Fruit fly (Drosophila melanogaster) whole organism, wandering third instar larva: ENCODE measurements around the gene Alp10.
A peak's percentile ranks its signal among the peaks of the same experiment; 100 is the strongest.

ENCODE experiments used
- Dfd ChIP-seq: fragments of >200 bp; optimal IDR thresholded peaks from 2 replicates; lab custom pipeline; 2017; ENCODE audit warnings: missing biosample characterization, missing genetic modification characterization
- Hnf4 ChIP-seq: fragments of 200-800 bp; sonication (Bioruptor generic); optimal IDR thresholded peaks from 2 replicates; lab custom pipeline; 2016; ENCODE audit warnings: missing biosample characterization, mild to moderate bottlenecking, missing genetic modification characterization
- Hr78 ChIP-seq: fragments of >200 bp; optimal IDR thresholded peaks from 2 replicates; lab custom pipeline; 2017; ENCODE audit warnings: missing biosample characterization, missing genetic modification characterization
- Myc ChIP-seq: fragments of >200 bp; optimal IDR thresholded peaks from 2 replicates; lab custom pipeline; 2017
- br ChIP-seq: fragments of 200-800 bp; sonication (Bioruptor generic); optimal IDR thresholded peaks from 2 replicates; lab custom pipeline; 2016; ENCODE audit warnings: missing biosample characterization, missing genetic modification characterization
- brk ChIP-seq: fragments of 200-800 bp; sonication (Bioruptor generic); optimal IDR thresholded peaks from 2 replicates; lab custom pipeline; 2016; ENCODE audit warnings: missing biosample characterization, mild to moderate bottlenecking, missing genetic modification characterization
- dmrt93B ChIP-seq: fragments of 200-800 bp; sonication (Bioruptor generic); optimal IDR thresholded peaks from 2 replicates; lab custom pipeline; 2018; ENCODE audit warnings: missing biosample characterization, mild to moderate bottlenecking, missing genetic modification characterization
- fru ChIP-seq: fragments of 200-800 bp; sonication (Bioruptor generic); optimal IDR thresholded peaks from 3 replicates; lab custom pipeline; 2016; ENCODE audit warnings: missing biosample characterization, mild to moderate bottlenecking, missing genetic modification characterization
- h ChIP-seq: fragments of 200-800 bp; sonication (Bioruptor generic); optimal IDR thresholded peaks from 3 replicates; lab custom pipeline; 2016; ENCODE audit warnings: missing biosample characterization, mild to moderate bottlenecking, missing genetic modification characterization
- pan ChIP-seq: fragments of >200 bp; optimal IDR thresholded peaks from 2 replicates; lab custom pipeline; 2017
- psq ChIP-seq: fragments of 200-800 bp; sonication (Bioruptor generic); optimal IDR thresholded peaks from 3 replicates; lab custom pipeline; 2017; ENCODE audit warnings: missing biosample characterization, mild to moderate bottlenecking, missing genetic modification characterization, moderate library complexity
- sv ChIP-seq: fragments of 200-800 bp; sonication (Bioruptor generic); optimal IDR thresholded peaks from 3 replicates; lab custom pipeline; 2016; ENCODE audit warnings: missing biosample characterization, missing genetic modification characterization
- usp ChIP-seq: fragments of >200 bp; optimal IDR thresholded peaks from 2 replicates; lab custom pipeline; 2017; ENCODE audit warnings: missing biosample characterization, missing genetic modification characterization
- woc ChIP-seq: sonication (Bioruptor generic); optimal IDR thresholded peaks from 2 replicates; lab custom pipeline; 2016; ENCODE audit warnings: missing biosample characterization, mild to moderate bottlenecking, missing genetic modification characterization

- TF ChIP-seq psq (GFP tag; lab: Kevin White, UChicago) (peak; percentile 92), sv (GFP tag; lab: Kevin White, UChicago) (peak; percentile 70), h (GFP tag; lab: Kevin White, UChicago) (peak; percentile 89), woc (GFP tag; lab: Kevin White, UChicago) (peak; percentile 80), Myc (lab: Kevin White, UChicago) (no peak), br (GFP tag; lab: Kevin White, UChicago) (peak; percentile 82), dmrt93B (peak; percentile 80), pan (lab: Kevin White, UChicago) (no peak), Hr78 (GFP tag; lab: Kevin White, UChicago) (no peak), Dfd (GFP tag; lab: Kevin White, UChicago) (no peak), Hnf4 (peak; percentile 80), usp (no peak), fru (GFP tag; lab: Kevin White, UChicago) (peak; percentile 89), brk (peak; percentile 92)
Observed at dm6 chr3L:5577250-5578138, 17.6 kb downstream of the Alp10 start, which contains the start of gene Msr-110.
